Fruit fly (Drosophila melanogaster) whole organism, prepupa: ENCODE results near the gene Timp.

Source experiments
- Blimp-1 ChIP-seq: fragments of 200-800 bp; sonication (Bioruptor generic); optimal IDR thresholded peaks from 3 replicates; lab custom pipeline; 2017; ENCODE audit warnings: missing biosample characterization, missing genetic modification characterization, mild to moderate bottlenecking, moderate library complexity, missing genetic modification reagents
- CG10631 ChIP-seq: fragments of 200-800 bp; sonication (Bioruptor generic); optimal IDR thresholded peaks from 2 replicates; lab custom pipeline; 2016; ENCODE audit warnings: missing biosample characterization, missing genetic modification characterization
- CG10669 ChIP-seq: fragments of 200-800 bp; sonication (Bioruptor generic); optimal IDR thresholded peaks from 3 replicates; lab custom pipeline; 2018; ENCODE audit warnings: missing biosample characterization, mild to moderate bottlenecking, missing genetic modification characterization, moderate library complexity
- CG11762 ChIP-seq: fragments of 200-800 bp; sonication (Bioruptor generic); optimal IDR thresholded peaks from 3 replicates; lab custom pipeline; 2016; ENCODE audit warnings: missing biosample characterization, missing genetic modification characterization; ENCODE audit not compliant: insufficient read depth
- CG15336 ChIP-seq: fragments of 200-800 bp; sonication (Bioruptor generic); IDR thresholded peaks from 2 replicates; pipeline ENCODE4 v1.3.6; 2022; ENCODE audit warnings: missing biosample characterization, missing genetic modification characterization
- CG3032 ChIP-seq: fragments of 200-800 bp; optimal IDR thresholded peaks from 2 replicates; lab custom pipeline; 2019; ENCODE audit warnings: missing biosample characterization, mild to moderate bottlenecking, missing genetic modification characterization, moderate library complexity
- CG32006 ChIP-seq: fragments of 200-800 bp; sonication (Bioruptor generic); optimal IDR thresholded peaks from 3 replicates; lab custom pipeline; 2017; ENCODE audit warnings: missing biosample characterization, mild to moderate bottlenecking, missing genetic modification characterization
- CG34406 ChIP-seq: fragments of 200-800 bp; sonication (Bioruptor generic); optimal IDR thresholded peaks from 3 replicates; lab custom pipeline; 2016; ENCODE audit warnings: missing biosample characterization, missing genetic modification characterization
- CG3919 ChIP-seq: fragments of 200-800 bp; sonication (Bioruptor generic); optimal IDR thresholded peaks from 3 replicates; lab custom pipeline; 2016; ENCODE audit warnings: missing biosample characterization, missing genetic modification characterization
- CG4318 ChIP-seq: fragments of 200-800 bp; sonication (Bioruptor generic); optimal IDR thresholded peaks from 3 replicates; lab custom pipeline; 2017; ENCODE audit warnings: missing biosample characterization, mild to moderate bottlenecking, missing genetic modification characterization
- CG6163 ChIP-seq: fragments of 200-800 bp; sonication (Bioruptor generic); IDR thresholded peaks from 3 replicates; pipeline ENCODE4 v1.3.6; 2022; ENCODE audit warnings: missing biosample characterization, missing genetic modification characterization
- CG6276 ChIP-seq: fragments of 200-800 bp; sonication (Bioruptor generic); optimal IDR thresholded peaks from 2 replicates; lab custom pipeline; 2017; ENCODE audit warnings: missing biosample characterization, mild to moderate bottlenecking, missing genetic modification characterization
- CG7368 ChIP-seq: fragments of 200-800 bp; sonication (Bioruptor generic); optimal IDR thresholded peaks from 3 replicates; lab custom pipeline; 2016; ENCODE audit warnings: missing biosample characterization, missing genetic modification characterization
- CG8119 ChIP-seq: fragments of 200-800 bp; sonication (Bioruptor generic); IDR thresholded peaks from 3 replicates; pipeline ENCODE4 v1.3.6; 2022; ENCODE audit warnings: missing biosample characterization, missing genetic modification characterization
- CG8632 ChIP-seq: fragments of 200-800 bp; sonication (Bioruptor generic); optimal IDR thresholded peaks from 3 replicates; lab custom pipeline; 2016; ENCODE audit warnings: missing biosample characterization, missing genetic modification characterization
- Ets21C ChIP-seq: fragments of 200-800 bp; sonication (Bioruptor generic); optimal IDR thresholded peaks from 3 replicates; lab custom pipeline; 2016; ENCODE audit warnings: missing biosample characterization, missing genetic modification characterization
- Ets96B ChIP-seq: fragments of 200-800 bp; optimal IDR thresholded peaks from 2 replicates; lab custom pipeline; 2019; ENCODE audit warnings: missing biosample characterization, mild to moderate bottlenecking, missing genetic modification characterization, moderate library complexity
- Gug ChIP-seq: fragments of 200-800 bp; sonication (Bioruptor generic); IDR thresholded peaks from 2 replicates; pipeline ENCODE4 v1.3.6; 2022; ENCODE audit warnings: missing biosample characterization, missing genetic modification characterization
- Hr4 ChIP-seq: fragments of 200-800 bp; sonication (Bioruptor generic); optimal IDR thresholded peaks from 3 replicates; lab custom pipeline; 2016; ENCODE audit warnings: missing biosample characterization, missing genetic modification characterization
- Met ChIP-seq: fragments of 200-800 bp; sonication (Bioruptor generic); optimal IDR thresholded peaks from 3 replicates; lab custom pipeline; 2016; ENCODE audit warnings: missing biosample characterization, missing genetic modification characterization
- Smox ChIP-seq: fragments of 200-800 bp; sonication (Bioruptor generic); optimal IDR thresholded peaks from 3 replicates; lab custom pipeline; 2016; ENCODE audit warnings: missing biosample characterization, missing genetic modification characterization
- Sox14 ChIP-seq: fragments of 200-800 bp; sonication (Bioruptor generic); optimal IDR thresholded peaks from 3 replicates; lab custom pipeline; 2016; ENCODE audit warnings: missing biosample characterization, missing genetic modification characterization
- Sox15 ChIP-seq: fragments of 200-800 bp; sonication (Bioruptor generic); optimal IDR thresholded peaks from 3 replicates; lab custom pipeline; 2016; ENCODE audit warnings: missing biosample characterization, missing genetic modification characterization
- achi ChIP-seq: fragments of 200-800 bp; sonication (Bioruptor generic); optimal IDR thresholded peaks from 3 replicates; lab custom pipeline; 2016; ENCODE audit warnings: missing biosample characterization, missing genetic modification characterization
- acj6 ChIP-seq: fragments of 200-800 bp; sonication (Bioruptor generic); optimal IDR thresholded peaks from 3 replicates; lab custom pipeline; 2016; ENCODE audit warnings: missing biosample characterization, missing genetic modification characterization
- eg ChIP-seq: fragments of 200-800 bp; sonication (Bioruptor generic); IDR thresholded peaks from 3 replicates; pipeline ENCODE4 v1.3.6; 2022; ENCODE audit warnings: missing biosample characterization, missing genetic modification characterization
- fd59A ChIP-seq: fragments of 200-800 bp; sonication (Bioruptor generic); optimal IDR thresholded peaks from 2 replicates; lab custom pipeline; 2017; ENCODE audit warnings: missing biosample characterization, mild to moderate bottlenecking, missing genetic modification characterization, missing genetic modification reagents
- fkh ChIP-seq: fragments of 200-800 bp; sonication (Bioruptor generic); optimal IDR thresholded peaks from 3 replicates; lab custom pipeline; 2017; ENCODE audit warnings: missing biosample characterization, mild to moderate bottlenecking, missing genetic modification characterization, moderate library complexity
- net ChIP-seq: fragments of 200-800 bp; sonication (Bioruptor generic); optimal IDR thresholded peaks from 3 replicates; lab custom pipeline; 2016; ENCODE audit warnings: missing biosample characterization, missing genetic modification characterization
- pdm3 ChIP-seq: fragments of 200-800 bp; sonication (Bioruptor generic); optimal IDR thresholded peaks from 3 replicates; lab custom pipeline; 2016; ENCODE audit warnings: missing biosample characterization, missing genetic modification characterization
- ss ChIP-seq, 2 experiments: fragments of 200-800 bp; sonication (Bioruptor generic); optimal IDR thresholded peaks; 2 replicates in 1 of 2; 3 replicates in 1 of 2; lab custom pipeline; 2017 to 2018; ENCODE audit warnings: mild to moderate bottlenecking in 2 of 2, missing biosample characterization in 2 of 2, missing genetic modification characterization in 2 of 2, moderate library complexity in 1 of 2
- svp ChIP-seq: fragments of 200-800 bp; sonication (Bioruptor generic); peaks from one replicate; lab custom pipeline; 2016; ENCODE audit warnings: missing biosample characterization, missing genetic modification characterization
- topi ChIP-seq: fragments of 200-800 bp; sonication (Bioruptor generic); optimal IDR thresholded peaks from 3 replicates; lab custom pipeline; 2016; ENCODE audit warnings: missing biosample characterization, missing genetic modification characterization

The Timp gene

DNA sequence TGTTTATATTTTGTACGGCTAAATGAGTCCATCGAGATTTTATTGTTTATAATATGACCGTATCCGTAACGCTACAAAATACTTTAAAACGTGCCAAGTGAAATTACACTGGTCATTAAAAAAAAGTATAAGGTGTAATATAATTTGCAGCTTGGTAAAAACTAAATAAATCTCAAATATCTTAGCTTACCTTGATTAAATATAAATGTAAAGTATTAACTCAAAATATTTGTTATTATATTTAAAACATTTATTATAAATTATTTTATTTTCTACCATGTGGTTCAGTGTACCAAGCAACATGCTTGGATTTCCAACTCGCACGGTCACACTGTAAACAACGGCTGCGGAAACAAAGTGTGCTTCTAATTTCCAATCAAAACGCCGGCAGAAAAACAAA, 49.0 kb upstream of the Timp start, which contains the start of the genes Sirt6 and pont (continued):
- TF ChIP-seq CG10631 (GFP tag; lab: Kevin White, UChicago) (peak; percentile 96), CG4318 (peak; percentile 87), CG8119 (GFP tag; lab: Robert Waterston, UW) (no peak), Ets21C (GFP tag; lab: Kevin White, UChicago) (peak; percentile 67), CG15336 (GFP tag; lab: Robert Waterston, UW) (no peak), Sox15 (peak; percentile 90), net (GFP tag; lab: Kevin White, UChicago) (peak; percentile 89), CG3919 (peak; percentile 92), Sox14 (GFP tag; lab: Kevin White, UChicago) (peak; percentile 84), CG3032 (peak; percentile 97), svp (GFP tag; lab: Kevin White, UChicago) (peak; percentile 94), achi (GFP tag; lab: Kevin White, UChicago) (peak; percentile 92), CG32006 (GFP tag; lab: Kevin White, UChicago) (peak; percentile 95), Blimp-1 (GFP tag; lab: Kevin White, UChicago) (peak; percentile 86), eg (GFP tag; lab: Robert Waterston, UW) (no peak), CG34406 (GFP tag; lab: Kevin White, UChicago) (peak; percentile 95), fkh (GFP tag; lab: Kevin White, UChicago) (peak; percentile 94), Smox (GFP tag; lab: Kevin White, UChicago) (peak; percentile 81)

DNA sequence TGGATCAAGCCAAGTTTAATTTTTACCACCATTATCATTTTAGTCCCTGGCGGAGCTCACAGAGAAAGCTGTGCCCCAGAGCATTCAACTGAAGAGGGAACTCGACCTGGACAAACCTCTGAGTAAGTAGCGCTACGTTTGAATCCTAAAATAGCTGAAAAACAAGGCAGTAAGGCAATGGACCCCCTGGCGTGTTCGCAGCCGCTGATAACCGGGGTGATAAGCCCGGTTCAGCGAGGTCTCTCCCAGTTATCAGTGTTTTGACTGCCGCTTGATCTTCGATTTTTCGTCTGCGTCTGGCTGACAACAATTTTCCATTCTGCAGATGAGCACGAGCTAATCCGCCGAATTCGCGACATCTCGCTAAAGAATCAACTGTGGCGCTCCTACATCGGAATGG, 39.0 kb upstream of the Timp start:
- TF ChIP-seq ss (GFP tag; optimal IDR thresholded peaks at IDR 0.05; lab: Kevin White, UChicago) (no peak), svp (GFP tag; lab: Kevin White, UChicago) (peak; percentile 96)
- TF ChIP-seq, all 60 proteins: peak for 1

DNA sequence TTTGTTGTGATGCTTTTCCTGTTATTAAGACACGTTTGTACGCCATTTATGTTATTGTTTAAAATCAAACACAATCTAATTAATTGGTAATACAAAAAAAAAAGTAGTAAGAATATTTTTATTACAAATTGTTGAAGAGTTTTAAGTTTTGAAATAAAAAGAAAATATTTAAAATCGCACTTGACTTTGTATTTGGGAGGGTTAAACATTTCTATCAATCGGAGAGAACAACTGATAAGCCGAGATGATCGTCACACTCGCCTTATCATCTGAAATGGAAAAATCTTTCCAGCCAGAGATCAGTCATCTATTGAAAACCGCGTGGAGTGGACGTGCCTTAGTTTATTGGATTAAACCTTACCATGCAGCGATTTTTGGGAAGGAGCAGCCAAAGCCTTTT, 38.4 kb upstream of the Timp start, which contains the start of gene CG3999:
CG3999 (plus strand) TSS at position 301 of the 400 bp plus-strand sequence.
- TF ChIP-seq topi (GFP tag; lab: Kevin White, UChicago), result no peak
- no peak for TF ChIP-seq CG6276 (GFP tag; lab: Kevin White, UChicago)
- TF ChIP-seq Hr4 (GFP tag; lab: Kevin White, UChicago), result no peak
- TF ChIP-seq svp (GFP tag; lab: Kevin White, UChicago), result no peak
- no peak for TF ChIP-seq CG3032
- no peak for TF ChIP-seq ss (GFP tag; optimal IDR thresholded peaks at IDR 0.05; lab: Kevin White, UChicago)
- TF ChIP-seq CG11762 (GFP tag; lab: Kevin White, UChicago), result no peak
- TF ChIP-seq CG8632 (GFP tag; lab: Kevin White, UChicago), result no peak
- TF ChIP-seq Ets96B (tag; lab: Kevin White, UChicago), result no peak
- TF ChIP-seq acj6 (GFP tag; lab: Kevin White, UChicago), result no peak
- no peak for TF ChIP-seq Gug (GFP tag; lab: Robert Waterston, UW)
- TF ChIP-seq net (GFP tag; lab: Kevin White, UChicago), result no peak
- TF ChIP-seq CG10669, result no peak
- TF ChIP-seq Met (GFP tag; lab: Kevin White, UChicago), result no peak
- TF ChIP-seq Ets21C (GFP tag; lab: Kevin White, UChicago), result no peak
- TF ChIP-seq fd59A (GFP tag; lab: Kevin White, UChicago), result no peak
- TF ChIP-seq pdm3 (GFP tag; lab: Kevin White, UChicago), result no peak

DNA sequence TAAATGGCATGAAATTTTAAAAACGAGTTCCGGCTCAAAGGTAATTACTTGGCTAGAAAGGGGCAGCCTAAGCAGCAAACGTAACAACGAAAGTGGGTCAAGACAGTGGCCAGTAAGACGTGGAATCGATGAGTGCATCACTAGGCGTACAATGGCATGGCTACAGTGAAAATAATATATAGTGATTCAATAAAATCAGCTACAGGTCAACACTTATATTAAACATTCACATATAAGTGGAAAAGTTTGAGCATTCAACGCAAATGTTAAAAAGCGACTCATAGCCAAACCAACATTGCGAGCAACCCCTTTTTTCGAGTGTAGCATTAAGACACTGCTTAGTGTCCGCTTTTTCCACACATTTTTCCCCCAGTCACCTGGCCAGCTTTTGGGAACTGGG, 15.2 kb upstream of the Timp start:
- peak; percentile 25 for TF ChIP-seq CG32006 (GFP tag; lab: Kevin White, UChicago)
- TF ChIP-seq CG15336 (GFP tag; lab: Robert Waterston, UW), result no peak
- TF ChIP-seq CG6163 (GFP tag; lab: Robert Waterston, UW), result 0 out of 3 replicates have a peak, but pooled peaks have one; percentile 21
- TF ChIP-seq CG34406 (GFP tag; lab: Kevin White, UChicago), result no peak
- no peak for TF ChIP-seq CG7368 (GFP tag; lab: Kevin White, UChicago)
